Fruit fly (Drosophila melanogaster) whole organism, embryonic: ENCODE data around the gene ATPsynbeta.

Experiments used
- Adf1 ChIP-seq: fragments of 200-800 bp; sonication (Bioruptor generic); IDR thresholded peaks from 2 replicates; pipeline ENCODE4 v1.3.6; 2022; ENCODE audit warnings: missing biosample characterization, missing genetic modification characterization
- CG11093 ChIP-seq: fragments of 200-800 bp; sonication (Bioruptor generic); IDR thresholded peaks from 3 replicates; pipeline ENCODE4 v1.3.6; 2022; ENCODE audit warnings: missing biosample characterization, missing genetic modification characterization
- CG12071 ChIP-seq: fragments of 200-800 bp; sonication (Bioruptor generic); optimal IDR thresholded peaks from 3 replicates; lab custom pipeline; 2018; ENCODE audit warnings: missing biosample characterization, mild to moderate bottlenecking, missing genetic modification characterization
- CG13287 ChIP-seq: fragments of 200-800 bp; sonication (Bioruptor generic); IDR thresholded peaks from 2 replicates; pipeline ENCODE4 v1.3.6; 2022; ENCODE audit warnings: missing biosample characterization, missing genetic modification characterization; ENCODE audit not compliant: partially characterized antibody
- CG17385 ChIP-seq: fragments of 200-800 bp; sonication (Bioruptor generic); optimal IDR thresholded peaks from 3 replicates; lab custom pipeline; 2018; ENCODE audit warnings: missing biosample characterization, mild to moderate bottlenecking, missing genetic modification characterization
- CG18011 ChIP-seq: fragments of 200-800 bp; sonication (Bioruptor generic); optimal IDR thresholded peaks from 2 replicates; lab custom pipeline; 2017; ENCODE audit warnings: missing biosample characterization, missing genetic modification characterization, mild to moderate bottlenecking, moderate library complexity, missing genotype
- CG2199 ChIP-seq: fragments of 200-800 bp; sonication (Bioruptor generic); IDR thresholded peaks from 3 replicates; pipeline ENCODE4 v1.3.6; 2022; ENCODE audit warnings: missing biosample characterization, missing genetic modification characterization
- CG2712 ChIP-seq: fragments of 200-800 bp; optimal IDR thresholded peaks from 3 replicates; lab custom pipeline; 2019; ENCODE audit warnings: missing biosample characterization, mild to moderate bottlenecking, missing genetic modification characterization, moderate library complexity
- CG32532 ChIP-seq: fragments of 200-800 bp; sonication (Bioruptor generic); IDR thresholded peaks from 2 replicates; pipeline ENCODE4 v1.3.6; 2022; ENCODE audit warnings: missing biosample characterization, missing genetic modification characterization
- CG34376 ChIP-seq: fragments of 200-800 bp; sonication (Bioruptor generic); optimal IDR thresholded peaks from 2 replicates; lab custom pipeline; 2018; ENCODE audit warnings: missing biosample characterization, mild to moderate bottlenecking, missing genetic modification characterization
- CG42726 ChIP-seq: fragments of 200-800 bp; sonication (Bioruptor generic); IDR thresholded peaks from 2 replicates; pipeline ENCODE4 v1.3.6; 2022; ENCODE audit warnings: missing biosample characterization, missing genetic modification characterization; ENCODE audit not compliant: partially characterized antibody
- CG4854 ChIP-seq: fragments of 200-800 bp; sonication (Bioruptor generic); optimal IDR thresholded peaks from 2 replicates; lab custom pipeline; 2016; ENCODE audit warnings: missing biosample characterization, missing genetic modification characterization, inconsistent platforms
- CG6765 ChIP-seq: fragments of 200-800 bp; sonication (Bioruptor generic); optimal IDR thresholded peaks from 3 replicates; lab custom pipeline; 2017; ENCODE audit warnings: missing biosample characterization, mild to moderate bottlenecking, missing genetic modification characterization
- CG7271 ChIP-seq: fragments of 200-800 bp; sonication (Bioruptor generic); optimal IDR thresholded peaks from 2 replicates; lab custom pipeline; 2018; ENCODE audit warnings: missing biosample characterization, mild to moderate bottlenecking, missing genetic modification characterization, moderate library complexity
- CG7357 ChIP-seq: fragments of 200-800 bp; sonication (Bioruptor generic); IDR thresholded peaks from 3 replicates; pipeline ENCODE4 v1.3.6; 2022; ENCODE audit warnings: missing biosample characterization, missing genetic modification characterization
- CG8290 ChIP-seq, 3 experiments: fragments of 200-800 bp; sonication (Bioruptor generic); optimal IDR thresholded peaks; 2 replicates each; lab custom pipeline; 2016 to 2019; ENCODE audit warnings: missing biosample characterization in 3 of 3, missing genetic modification characterization in 3 of 3, mild to moderate bottlenecking in 2 of 3, moderate library complexity in 1 of 3
- CkIIα-i1 ChIP-seq: fragments of 200-800 bp; sonication (Bioruptor generic); IDR thresholded peaks from 2 replicates; pipeline ENCODE4 v1.3.6; 2022; ENCODE audit warnings: missing biosample characterization, missing genetic modification characterization
- Dip3 ChIP-seq: fragments of 200-800 bp; sonication (Bioruptor generic); optimal IDR thresholded peaks from 3 replicates; lab custom pipeline; 2016; ENCODE audit warnings: missing biosample characterization, missing genetic modification characterization
- E2f1 ChIP-seq: fragments of 200-800 bp; sonication (Bioruptor generic); IDR thresholded peaks from 2 replicates; pipeline ENCODE4 v1.3.6; 2022; ENCODE audit warnings: missing biosample characterization, missing genetic modification characterization
- Ets65A ChIP-seq: fragments of 200-800 bp; sonication (Bioruptor generic); peaks from one replicate; lab custom pipeline; 2016; ENCODE audit warnings: missing biosample characterization, missing genetic modification characterization
- Fer1 ChIP-seq: fragments of 200-800 bp; sonication (Bioruptor generic); optimal IDR thresholded peaks from 2 replicates; lab custom pipeline; 2017; ENCODE audit warnings: missing biosample characterization, mild to moderate bottlenecking, missing genetic modification characterization
- Hsf ChIP-seq: fragments of 200-800 bp; sonication (Bioruptor generic); optimal IDR thresholded peaks from 3 replicates; lab custom pipeline; 2016; ENCODE audit warnings: missing biosample characterization, missing genetic modification characterization
- Mrtf ChIP-seq: fragments of 200-800 bp; sonication (Bioruptor generic); IDR thresholded peaks from 3 replicates; pipeline ENCODE4 v1.3.6; 2022; ENCODE audit warnings: missing biosample characterization, missing genetic modification characterization
- Myb ChIP-seq: fragments of 200-800 bp; sonication (Bioruptor generic); optimal IDR thresholded peaks from 2 replicates; lab custom pipeline; 2016; ENCODE audit warnings: missing biosample characterization, missing genetic modification characterization
- NfI ChIP-seq: fragments of 200-800 bp; sonication (Bioruptor generic); optimal IDR thresholded peaks from 3 replicates; lab custom pipeline; 2018; ENCODE audit warnings: missing biosample characterization, mild to moderate bottlenecking, missing genetic modification characterization, moderate library complexity
- Pdp1 ChIP-seq, 2 experiments: fragments of 200-800 bp; sonication (Bioruptor generic); optimal IDR thresholded peaks; 3 replicates each; lab custom pipeline; 2016; ENCODE audit warnings: missing biosample characterization in 2 of 2, missing genetic modification characterization in 2 of 2, mild to moderate bottlenecking in 1 of 2, moderate library complexity in 1 of 2
- Sry-δ ChIP-seq: fragments of 200-800 bp; sonication (Bioruptor generic); optimal IDR thresholded peaks from 2 replicates; lab custom pipeline; 2016; ENCODE audit warnings: missing biosample characterization, missing genetic modification characterization
- Vsx1 ChIP-seq: fragments of 200-800 bp; sonication (Bioruptor generic); optimal IDR thresholded peaks from 2 replicates; lab custom pipeline; 2017; ENCODE audit warnings: missing biosample characterization, mild to moderate bottlenecking, missing genetic modification characterization, missing genetic modification reagents
- caup ChIP-seq: fragments of 200-800 bp; sonication (Bioruptor generic); optimal IDR thresholded peaks from 3 replicates; lab custom pipeline; 2017; ENCODE audit warnings: missing biosample characterization, mild to moderate bottlenecking, missing genetic modification characterization, moderate library complexity; ENCODE audit not compliant: severe bottlenecking
- chn ChIP-seq: fragments of 200-800 bp; sonication (Bioruptor generic); optimal IDR thresholded peaks from 2 replicates; lab custom pipeline; 2016; ENCODE audit warnings: missing biosample characterization, missing genetic modification characterization
- dmrt11E ChIP-seq: fragments of 200-800 bp; sonication (Bioruptor generic); optimal IDR thresholded peaks from 3 replicates; lab custom pipeline; 2018; ENCODE audit warnings: missing biosample characterization, mild to moderate bottlenecking, missing genetic modification characterization, moderate library complexity
- ems ChIP-seq: fragments of 200-800 bp; sonication (Bioruptor generic); optimal IDR thresholded peaks from 3 replicates; lab custom pipeline; 2016; ENCODE audit warnings: missing biosample characterization, missing genetic modification characterization
- eve ChIP-seq, 2 experiments: fragments of >200 bp; optimal IDR thresholded peaks; 2 replicates each; lab custom pipeline; 2017; ENCODE audit warnings: missing biosample characterization in 2 of 2, missing genetic modification characterization in 2 of 2
- gsb ChIP-seq: fragments of 200-800 bp; sonication (Bioruptor generic); IDR thresholded peaks from 2 replicates; pipeline ENCODE4 v1.3.6; 2022; ENCODE audit warnings: missing biosample characterization, missing genetic modification characterization
- h ChIP-seq: fragments of >200 bp; optimal IDR thresholded peaks from 2 replicates; lab custom pipeline; 2017
- hkb ChIP-seq, 2 experiments: fragments of 200-800 bp in 1 of 2; fragments of >200 bp in 1 of 2; sonication (Bioruptor generic) in 1 of 2; IDR thresholded peaks in 1 of 2; optimal IDR thresholded peaks in 1 of 2; 2 replicates each; pipeline versions ENCODE4 v1.3.6 to Lab custom; 2017 to 2022; ENCODE audit warnings: missing biosample characterization in 1 of 2, missing genetic modification characterization in 1 of 2
- ken ChIP-seq: fragments of 200-800 bp; sonication (Bioruptor generic); IDR thresholded peaks from 3 replicates; pipeline ENCODE4 v1.3.6; 2022; ENCODE audit warnings: missing biosample characterization, missing genetic modification characterization
- lilli ChIP-seq: fragments of 200-800 bp; sonication (Bioruptor generic); optimal IDR thresholded peaks from 3 replicates; lab custom pipeline; 2016; ENCODE audit warnings: missing biosample characterization, missing genetic modification characterization
- mirr ChIP-seq: fragments of 200-800 bp; sonication (Bioruptor generic); optimal IDR thresholded peaks from 3 replicates; lab custom pipeline; 2018; ENCODE audit warnings: missing biosample characterization, mild to moderate bottlenecking, missing genetic modification characterization
- repo ChIP-seq: fragments of 200-800 bp; sonication (Bioruptor generic); optimal IDR thresholded peaks from 2 replicates; lab custom pipeline; 2016; ENCODE audit warnings: missing biosample characterization, missing genetic modification characterization
- sens ChIP-seq: fragments of 200-800 bp; sonication (Bioruptor generic); peaks from one replicate; lab custom pipeline; 2016; ENCODE audit warnings: missing biosample characterization, missing genetic modification characterization
- sob ChIP-seq: fragments of 200-800 bp; sonication (Bioruptor generic); IDR thresholded peaks from 2 replicates; pipeline ENCODE4 v1.3.6; 2022; ENCODE audit warnings: missing biosample characterization, missing genetic modification characterization
- sug ChIP-seq: fragments of 200-800 bp; optimal IDR thresholded peaks from 2 replicates; lab custom pipeline; 2019; ENCODE audit warnings: missing biosample characterization, mild to moderate bottlenecking, missing genetic modification characterization, moderate library complexity
- trem ChIP-seq: fragments of 200-800 bp; optimal IDR thresholded peaks from 3 replicates; lab custom pipeline; 2019; ENCODE audit warnings: missing biosample characterization, mild to moderate bottlenecking, missing genetic modification characterization, moderate library complexity
- ttk ChIP-seq: fragments of 200-800 bp; sonication (Bioruptor generic); IDR thresholded peaks from 2 replicates; pipeline ENCODE4 v2.1.2; 2022; ENCODE audit warnings: missing biosample characterization, missing genetic modification characterization
- unc-4 ChIP-seq: fragments of 200-800 bp; sonication (Bioruptor generic); IDR thresholded peaks from 2 replicates; pipeline ENCODE4 v1.3.6; 2022; ENCODE audit warnings: missing biosample characterization, missing genetic modification characterization; ENCODE audit not compliant: partially characterized antibody
- vnd ChIP-seq: fragments of 200-800 bp; sonication (Bioruptor generic); IDR thresholded peaks from 3 replicates; pipeline ENCODE4 v1.3.6; 2022; ENCODE audit warnings: missing biosample characterization, missing genetic modification characterization; ENCODE audit not compliant: partially characterized antibody
- vvl ChIP-seq: fragments of 200-800 bp; sonication (Bioruptor generic); IDR thresholded peaks from 2 replicates; pipeline ENCODE4 v1.3.6; 2022; ENCODE audit warnings: missing biosample characterization, missing genetic modification characterization
- wek ChIP-seq: fragments of 200-800 bp; sonication (Bioruptor generic); optimal IDR thresholded peaks from 3 replicates; lab custom pipeline; 2018; ENCODE audit warnings: missing biosample characterization, mild to moderate bottlenecking, missing genetic modification characterization, moderate library complexity
- zfh2 ChIP-seq: fragments of 200-800 bp; sonication (Bioruptor generic); optimal IDR thresholded peaks from 2 replicates; lab custom pipeline; 2016; ENCODE audit warnings: missing biosample characterization, missing genetic modification characterization

ATPsynbeta gene

dm6 chr4:1031687-1032140, 430 bp downstream of the ATPsynbeta start, which contains the start of gene CG11076 (continued):
- peak; percentile 86 for TF ChIP-seq Ets65A (GFP tag; lab: Kevin White, UChicago)
- TF ChIP-seq CG32532 (GFP tag; lab: Robert Waterston, UW) = no peak
- peak; percentile 90 for TF ChIP-seq sens (GFP tag; lab: Kevin White, UChicago)
- TF ChIP-seq Pdp1 (GFP tag; optimal IDR thresholded peaks at IDR 0.05; lab: Kevin White, UChicago) = peak in 1 of 2 experiments; percentile 99
- TF ChIP-seq Vsx1 = peak; percentile 16
- no peak for TF ChIP-seq h (lab: Kevin White, UChicago)
- peak; percentile 6 for TF ChIP-seq dmrt11E (tag; lab: Kevin White, UChicago)
- TF ChIP-seq trem = peak; percentile 26
- TF ChIP-seq gsb (GFP tag; lab: Robert Waterston, UW) = no peak
- TF ChIP-seq wek (GFP tag; lab: Kevin White, UChicago) = no peak
- TF ChIP-seq hkb (optimal IDR thresholded peaks at IDR 0.05; lab: Kevin White, UChicago) = no peak
- TF ChIP-seq hkb (GFP tag; IDR thresholded peaks at IDR 0.05; lab: Robert Waterston, UW) = 0 out of 2 replicates have a peak, but pooled peaks have one; percentile 14
- TF ChIP-seq chn = no peak
- no peak; the same call in 1 of the 2 replicates for TF ChIP-seq unc-4 (GFP tag; lab: Robert Waterston, UW)
- peak; percentile 4 for TF ChIP-seq Hsf (GFP tag; lab: Kevin White, UChicago)
- peak; percentile 22; the same call in 1 of the 2 replicates for TF ChIP-seq Adf1 (GFP tag; lab: Robert Waterston, UW)
- no peak for TF ChIP-seq vvl (GFP tag; lab: Robert Waterston, UW)
- no peak for TF ChIP-seq ken (GFP tag; lab: Robert Waterston, UW)
- TF ChIP-seq eve (GFP tag; optimal IDR thresholded peaks at IDR 0.05; lab: Kevin White, UChicago) = peak in 1 of 2 experiments; percentile 33
- TF ChIP-seq Mrtf (GFP tag; lab: Robert Waterston, UW) = no peak
- TF ChIP-seq CG17385 = peak; percentile 52
- TF ChIP-seq CG12071 (GFP tag; lab: Kevin White, UChicago) = no peak
- TF ChIP-seq CG2199 (GFP tag; lab: Robert Waterston, UW) = 0 out of 3 replicates have a peak, but pooled peaks have one; percentile 12
- no peak for TF ChIP-seq CG7271 (tag; lab: Kevin White, UChicago)
- TF ChIP-seq NfI (GFP tag; lab: Kevin White, UChicago) = no peak
- TF ChIP-seq CG8290 (GFP tag; optimal IDR thresholded peaks at IDR 0.05; lab: Kevin White, UChicago) = peak; percentile 12
- peak; percentile 37 to 86 for TF ChIP-seq CG8290 (tag; optimal IDR thresholded peaks at IDR 0.05; lab: Kevin White, UChicago)
- TF ChIP-seq CkIIα-i1 (GFP tag; lab: Robert Waterston, UW) = no peak
- TF ChIP-seq ttk (GFP tag; lab: Robert Waterston, UW) = no peak
- peak; percentile 56; the same call in 1 of the 3 replicates for TF ChIP-seq vnd (GFP tag; lab: Robert Waterston, UW)
- TF ChIP-seq Sry-δ (GFP tag; lab: Kevin White, UChicago) = peak; percentile 85
- peak; percentile 40 for TF ChIP-seq caup (GFP tag; lab: Kevin White, UChicago)
- no peak for TF ChIP-seq Myb
- peak; percentile 28 for TF ChIP-seq CG4854
- peak; percentile 29 for TF ChIP-seq CG2712
- TF ChIP-seq CG11093 (GFP tag; lab: Robert Waterston, UW) = no peak
- peak; percentile 8 for TF ChIP-seq zfh2 (GFP tag; lab: Kevin White, UChicago)
- peak; percentile 64 for TF ChIP-seq CG13287
- peak; percentile 23 for TF ChIP-seq ems (GFP tag; lab: Kevin White, UChicago)
- peak; percentile 71 for TF ChIP-seq Fer1 (GFP tag; lab: Kevin White, UChicago)
- peak; percentile 39; the same call in 1 of the 2 replicates for TF ChIP-seq sob
- peak; percentile 92 for TF ChIP-seq CG7357 (GFP tag; lab: Robert Waterston, UW)
- no peak for TF ChIP-seq repo (GFP tag; lab: Kevin White, UChicago)
- TF ChIP-seq mirr = no peak
- peak; percentile 70; the same call in 1 of the 2 replicates for TF ChIP-seq CG42726
- peak; percentile 13 for TF ChIP-seq CG18011 (GFP tag; lab: Kevin White, UChicago)
- TF ChIP-seq E2f1 (GFP tag; lab: Robert Waterston, UW) = no peak
- peak; percentile 46 for TF ChIP-seq CG34376 (GFP tag; lab: Kevin White, UChicago)
- peak; percentile 75 for TF ChIP-seq CG6765 (GFP tag; lab: Kevin White, UChicago)
- peak; percentile 56 for TF ChIP-seq lilli (GFP tag; lab: Kevin White, UChicago)
- TF ChIP-seq sug (tag; lab: Kevin White, UChicago) = peak; percentile 16
- no peak for TF ChIP-seq Dip3
